Fruit fly (Drosophila melanogaster) Kc167 (cell line): ENCODE data around the gene Mat89Ba.

ENCODE experiments used
- Myc ChIP-seq: fragments of >200 bp; optimal IDR thresholded peaks from 2 replicates; lab custom pipeline; 2017; ENCODE audit warnings: missing external identifiers
- Sin3A ChIP-seq: fragments of >200 bp; optimal IDR thresholded peaks from 2 replicates; lab custom pipeline; 2018; ENCODE audit warnings: missing external identifiers
- h ChIP-seq: fragments of >200 bp; optimal IDR thresholded peaks from 3 replicates; lab custom pipeline; 2018; ENCODE audit warnings: missing external identifiers
- insv ChIP-seq: fragments of >200 bp; optimal IDR thresholded peaks from 3 replicates; lab custom pipeline; 2018; ENCODE audit warnings: missing external identifiers
- psq ChIP-seq: fragments of >200 bp; optimal IDR thresholded peaks from 2 replicates; lab custom pipeline; 2017; ENCODE audit warnings: missing external identifiers

- TF ChIP-seq Myc (lab: Kevin White, UChicago): no peak
- TF ChIP-seq Sin3A: no peak
- no peak for TF ChIP-seq h (lab: Kevin White, UChicago)
- TF ChIP-seq psq (lab: Kevin White, UChicago): no peak
- no peak for TF ChIP-seq insv
Measured at dm6 chr3R:16227074-16227473, 45.1 kb downstream of the Mat89Ba start.
